Fruit fly (Drosophila melanogaster) whole organism, prepupa: ENCODE data around the gene Alg2.
A peak's percentile ranks its signal among the peaks of the same experiment; 100 is the strongest.

Experiments used
- Blimp-1 ChIP-seq: fragments of 200-800 bp; sonication (Bioruptor generic); optimal IDR thresholded peaks from 3 replicates; lab custom pipeline; 2017; ENCODE audit warnings: missing biosample characterization, missing genetic modification characterization, mild to moderate bottlenecking, moderate library complexity, missing genetic modification reagents
- CG10631 ChIP-seq: fragments of 200-800 bp; sonication (Bioruptor generic); optimal IDR thresholded peaks from 2 replicates; lab custom pipeline; 2016; ENCODE audit warnings: missing biosample characterization, missing genetic modification characterization
- CG10669 ChIP-seq: fragments of 200-800 bp; sonication (Bioruptor generic); optimal IDR thresholded peaks from 3 replicates; lab custom pipeline; 2018; ENCODE audit warnings: missing biosample characterization, mild to moderate bottlenecking, missing genetic modification characterization, moderate library complexity
- CG11294 ChIP-seq: fragments of 200-800 bp; sonication (Bioruptor generic); IDR thresholded peaks from 2 replicates; pipeline ENCODE4 v1.3.6; 2022; ENCODE audit warnings: missing biosample characterization, missing genetic modification characterization
- CG11902 ChIP-seq: fragments of 200-800 bp; sonication (Bioruptor generic); optimal IDR thresholded peaks from 3 replicates; lab custom pipeline; 2016; ENCODE audit warnings: missing biosample characterization, missing genetic modification characterization
- CG15336 ChIP-seq: fragments of 200-800 bp; sonication (Bioruptor generic); IDR thresholded peaks from 2 replicates; pipeline ENCODE4 v1.3.6; 2022; ENCODE audit warnings: missing biosample characterization, missing genetic modification characterization
- CG16779 ChIP-seq: fragments of 200-800 bp; sonication (Bioruptor generic); optimal IDR thresholded peaks from 3 replicates; lab custom pipeline; 2017; ENCODE audit warnings: missing biosample characterization, mild to moderate bottlenecking, missing genetic modification characterization
- CG3032 ChIP-seq: fragments of 200-800 bp; optimal IDR thresholded peaks from 2 replicates; lab custom pipeline; 2019; ENCODE audit warnings: missing biosample characterization, mild to moderate bottlenecking, missing genetic modification characterization, moderate library complexity
- CG3919 ChIP-seq: fragments of 200-800 bp; sonication (Bioruptor generic); optimal IDR thresholded peaks from 3 replicates; lab custom pipeline; 2016; ENCODE audit warnings: missing biosample characterization, missing genetic modification characterization
- CG4318 ChIP-seq: fragments of 200-800 bp; sonication (Bioruptor generic); optimal IDR thresholded peaks from 3 replicates; lab custom pipeline; 2017; ENCODE audit warnings: missing biosample characterization, mild to moderate bottlenecking, missing genetic modification characterization
- CG6276 ChIP-seq: fragments of 200-800 bp; sonication (Bioruptor generic); optimal IDR thresholded peaks from 2 replicates; lab custom pipeline; 2017; ENCODE audit warnings: missing biosample characterization, mild to moderate bottlenecking, missing genetic modification characterization
- CG6792 ChIP-seq: fragments of 200-800 bp; sonication (Bioruptor generic); optimal IDR thresholded peaks from 3 replicates; lab custom pipeline; 2016; ENCODE audit warnings: missing biosample characterization, missing genetic modification characterization
- CG6808 ChIP-seq: fragments of 200-800 bp; sonication (Bioruptor generic); optimal IDR thresholded peaks from 3 replicates; lab custom pipeline; 2017; ENCODE audit warnings: missing biosample characterization, missing genetic modification characterization, mild to moderate bottlenecking, moderate library complexity, missing genetic modification reagents
- CG6854 ChIP-seq: fragments of 200-800 bp; sonication (Bioruptor generic); optimal IDR thresholded peaks from 2 replicates; lab custom pipeline; 2017; ENCODE audit warnings: missing biosample characterization, mild to moderate bottlenecking, missing genetic modification characterization
- CG8632 ChIP-seq: fragments of 200-800 bp; sonication (Bioruptor generic); optimal IDR thresholded peaks from 3 replicates; lab custom pipeline; 2016; ENCODE audit warnings: missing biosample characterization, missing genetic modification characterization
- Eip78C ChIP-seq: fragments of 200-800 bp; sonication (Bioruptor generic); peaks from one replicate; lab custom pipeline; 2016; ENCODE audit warnings: missing biosample characterization, missing genetic modification characterization
- Eip93F ChIP-seq: fragments of 200-800 bp; sonication (Bioruptor generic); optimal IDR thresholded peaks from 2 replicates; lab custom pipeline; 2016; ENCODE audit warnings: missing biosample characterization, mild to moderate bottlenecking, missing genetic modification characterization
- Hr38 ChIP-seq: sonication (Bioruptor generic); optimal IDR thresholded peaks from 2 replicates; lab custom pipeline; 2016; ENCODE audit warnings: missing biosample characterization, missing genetic modification characterization
- Hr4 ChIP-seq: fragments of 200-800 bp; sonication (Bioruptor generic); optimal IDR thresholded peaks from 3 replicates; lab custom pipeline; 2016; ENCODE audit warnings: missing biosample characterization, missing genetic modification characterization
- Met ChIP-seq: fragments of 200-800 bp; sonication (Bioruptor generic); optimal IDR thresholded peaks from 3 replicates; lab custom pipeline; 2016; ENCODE audit warnings: missing biosample characterization, missing genetic modification characterization
- OdsH ChIP-seq: fragments of 200-800 bp; sonication (Bioruptor generic); optimal IDR thresholded peaks from 3 replicates; lab custom pipeline; 2016; ENCODE audit warnings: missing biosample characterization, missing genetic modification characterization
- Sox15 ChIP-seq: fragments of 200-800 bp; sonication (Bioruptor generic); optimal IDR thresholded peaks from 3 replicates; lab custom pipeline; 2016; ENCODE audit warnings: missing biosample characterization, missing genetic modification characterization
- achi ChIP-seq: fragments of 200-800 bp; sonication (Bioruptor generic); optimal IDR thresholded peaks from 3 replicates; lab custom pipeline; 2016; ENCODE audit warnings: missing biosample characterization, missing genetic modification characterization
- acj6 ChIP-seq: fragments of 200-800 bp; sonication (Bioruptor generic); optimal IDR thresholded peaks from 3 replicates; lab custom pipeline; 2016; ENCODE audit warnings: missing biosample characterization, missing genetic modification characterization
- dsx ChIP-seq: fragments of 200-800 bp; optimal IDR thresholded peaks from 3 replicates; lab custom pipeline; 2019; ENCODE audit warnings: missing biosample characterization, mild to moderate bottlenecking, missing genetic modification characterization, moderate library complexity; ENCODE audit not compliant: poor library complexity, severe bottlenecking
- eg ChIP-seq: fragments of 200-800 bp; sonication (Bioruptor generic); IDR thresholded peaks from 3 replicates; pipeline ENCODE4 v1.3.6; 2022; ENCODE audit warnings: missing biosample characterization, missing genetic modification characterization
- fd59A ChIP-seq: fragments of 200-800 bp; sonication (Bioruptor generic); optimal IDR thresholded peaks from 2 replicates; lab custom pipeline; 2017; ENCODE audit warnings: missing biosample characterization, mild to moderate bottlenecking, missing genetic modification characterization, missing genetic modification reagents
- fkh ChIP-seq: fragments of 200-800 bp; sonication (Bioruptor generic); optimal IDR thresholded peaks from 3 replicates; lab custom pipeline; 2017; ENCODE audit warnings: missing biosample characterization, mild to moderate bottlenecking, missing genetic modification characterization, moderate library complexity
- lz ChIP-seq: fragments of 200-800 bp; sonication (Bioruptor generic); optimal IDR thresholded peaks from 3 replicates; lab custom pipeline; 2016; ENCODE audit warnings: missing biosample characterization, missing genetic modification characterization
- net ChIP-seq: fragments of 200-800 bp; sonication (Bioruptor generic); optimal IDR thresholded peaks from 3 replicates; lab custom pipeline; 2016; ENCODE audit warnings: missing biosample characterization, missing genetic modification characterization
- pdm3 ChIP-seq: fragments of 200-800 bp; sonication (Bioruptor generic); optimal IDR thresholded peaks from 3 replicates; lab custom pipeline; 2016; ENCODE audit warnings: missing biosample characterization, missing genetic modification characterization
- salr ChIP-seq, 2 experiments: fragments of 200-800 bp; sonication (Bioruptor generic); optimal IDR thresholded peaks; 3 replicates each; lab custom pipeline; 2016 to 2018; ENCODE audit warnings: missing biosample characterization in 2 of 2, missing genetic modification characterization in 2 of 2, mild to moderate bottlenecking in 1 of 2
- ss ChIP-seq, 2 experiments: fragments of 200-800 bp; sonication (Bioruptor generic); optimal IDR thresholded peaks; 2 replicates in 1 of 2; 3 replicates in 1 of 2; lab custom pipeline; 2017 to 2018; ENCODE audit warnings: mild to moderate bottlenecking in 2 of 2, missing biosample characterization in 2 of 2, missing genetic modification characterization in 2 of 2, moderate library complexity in 1 of 2
- svp ChIP-seq: fragments of 200-800 bp; sonication (Bioruptor generic); peaks from one replicate; lab custom pipeline; 2016; ENCODE audit warnings: missing biosample characterization, missing genetic modification characterization

The Alg2 gene

dm6 chr3L:3111127-3111526 is 32.5 kb upstream of the Alg2 start, which contains the start of gene CG45066:
CG45066 (minus strand) TSS chr3L:3111227.
- TF ChIP-seq CG16779 (tag; lab: Kevin White, UChicago): no peak
- no peak for TF ChIP-seq Met (GFP tag; lab: Kevin White, UChicago)
- no peak for TF ChIP-seq CG4318 (GFP tag; lab: Kevin White, UChicago)
- TF ChIP-seq CG8632 (GFP tag; lab: Kevin White, UChicago): no peak
- no peak for TF ChIP-seq Eip78C (GFP tag; lab: Kevin White, UChicago)
- no peak for TF ChIP-seq eg (GFP tag; lab: Robert Waterston, UW)
- TF ChIP-seq CG3919 (GFP tag; lab: Kevin White, UChicago): no peak
- no peak for TF ChIP-seq salr (GFP tag; optimal IDR thresholded peaks at IDR 0.05; lab: Kevin White, UChicago)
- no peak for TF ChIP-seq CG10669 (GFP tag; lab: Kevin White, UChicago)
- TF ChIP-seq pdm3 (GFP tag; lab: Kevin White, UChicago): no peak
- no peak for TF ChIP-seq Hr38
- no peak for TF ChIP-seq Hr4 (GFP tag; lab: Kevin White, UChicago)
- TF ChIP-seq CG10631 (GFP tag; lab: Kevin White, UChicago): no peak
- TF ChIP-seq lz: no peak
- no peak for TF ChIP-seq Eip93F (GFP tag; lab: Kevin White, UChicago)
- TF ChIP-seq achi (GFP tag; lab: Kevin White, UChicago): no peak
- no peak for TF ChIP-seq net (GFP tag; lab: Kevin White, UChicago)
- TF ChIP-seq CG6854 (GFP tag; lab: Kevin White, UChicago): no peak
- no peak for TF ChIP-seq CG6808 (GFP tag; lab: Kevin White, UChicago)

- TF ChIP-seq eg (GFP tag; lab: Robert Waterston, UW): no peak
- no peak for TF ChIP-seq Sox15 (GFP tag; lab: Kevin White, UChicago)
- TF ChIP-seq svp (GFP tag; lab: Kevin White, UChicago): no peak
- no peak for TF ChIP-seq CG11902 (GFP tag; lab: Kevin White, UChicago)
- TF ChIP-seq dsx (GFP tag; lab: Kevin White, UChicago): no peak
- TF ChIP-seq salr (GFP tag; optimal IDR thresholded peaks at IDR 0.05; lab: Kevin White, UChicago): no peak
- no peak for TF ChIP-seq CG6854 (GFP tag; lab: Kevin White, UChicago)
- TF ChIP-seq fkh: no peak
- no peak for TF ChIP-seq Blimp-1 (GFP tag; lab: Kevin White, UChicago)
Observed at dm6 chr3L:3114367-3114766, 29.2 kb upstream of the Alg2 start, which contains the start of gene CG45067. CG45067 (minus strand) TSS chr3L:3114467.

- TF ChIP-seq CG3032 (tag; lab: Kevin White, UChicago): no peak
- no peak for TF ChIP-seq CG8632 (GFP tag; lab: Kevin White, UChicago)
- TF ChIP-seq svp (GFP tag; lab: Kevin White, UChicago): peak; percentile 60
- no peak for TF ChIP-seq pdm3 (GFP tag; lab: Kevin White, UChicago)
- no peak for TF ChIP-seq fd59A (GFP tag; lab: Kevin White, UChicago)
- TF ChIP-seq OdsH (GFP tag; lab: Kevin White, UChicago): no peak
- no peak for TF ChIP-seq CG6792 (GFP tag; lab: Kevin White, UChicago)
- no peak for TF ChIP-seq eg (GFP tag; lab: Robert Waterston, UW)
- no peak for TF ChIP-seq acj6 (GFP tag; lab: Kevin White, UChicago)
- no peak for TF ChIP-seq Eip93F (GFP tag; lab: Kevin White, UChicago)
- no peak for TF ChIP-seq CG6276 (GFP tag; lab: Kevin White, UChicago)
- no peak for TF ChIP-seq CG11294
- TF ChIP-seq CG10631 (GFP tag; lab: Kevin White, UChicago): peak; percentile 13
- peak in 1 of 2 experiments; percentile 28 for TF ChIP-seq ss (GFP tag; optimal IDR thresholded peaks at IDR 0.05; lab: Kevin White, UChicago)
- no peak for TF ChIP-seq CG15336 (GFP tag; lab: Robert Waterston, UW)
- no peak for TF ChIP-seq CG11902 (GFP tag; lab: Kevin White, UChicago)
- TF ChIP-seq, all 60 proteins: peak for 3
Observed at dm6 chr3L:3121769-3122432, 21.7 kb upstream of the Alg2 start.
